Worm (Caenorhabditis elegans) whole organism, L4/young adult: Measurements from ENCODE around the gene F20C5.7.

Experiments used
- W03F9.2 ChIP-seq: fragments of 150-350 bp; optimal IDR thresholded peaks from 2 replicates; lab custom pipeline; 2014; ENCODE audit warnings: missing biosample characterization, missing genetic modification characterization
- him-1 ChIP-seq: sonication (generic microtip); optimal IDR thresholded peaks from 2 replicates; lab custom pipeline; 2016; ENCODE audit warnings: missing genotype, missing genetic modification reagents, missing genetic modification characterization, missing compliant biosample characterization

- no peak for TF ChIP-seq him-1 (tag; lab: Kevin White, UChicago)
- no peak for TF ChIP-seq W03F9.2 (tag; lab: Kevin White, UChicago)
These were observed 5.6 kb downstream of the F20C5.7 start, which contains the start of gene mrps-33 for ce11 chrIV:8739926-8740325.
